Worm (Caenorhabditis elegans) whole organism, L4/young adult: ENCODE measurements around the gene T07F10.5.
A peak's percentile ranks its signal among the peaks of the same experiment; 100 is the strongest.

Experiments
- W03F9.2 ChIP-seq: fragments of 150-350 bp; optimal IDR thresholded peaks from 2 replicates; lab custom pipeline; 2014; ENCODE audit warnings: missing biosample characterization, missing genetic modification characterization
- dao-5 ChIP-seq: sonication (generic microtip); optimal IDR thresholded peaks from 2 replicates; lab custom pipeline; 2016; ENCODE audit warnings: missing genotype, missing genetic modification characterization, moderate library complexity, missing compliant biosample characterization
- him-1 ChIP-seq: sonication (generic microtip); optimal IDR thresholded peaks from 2 replicates; lab custom pipeline; 2016; ENCODE audit warnings: missing genotype, missing genetic modification reagents, missing genetic modification characterization, missing compliant biosample characterization

The T07F10.5 gene

DNA sequence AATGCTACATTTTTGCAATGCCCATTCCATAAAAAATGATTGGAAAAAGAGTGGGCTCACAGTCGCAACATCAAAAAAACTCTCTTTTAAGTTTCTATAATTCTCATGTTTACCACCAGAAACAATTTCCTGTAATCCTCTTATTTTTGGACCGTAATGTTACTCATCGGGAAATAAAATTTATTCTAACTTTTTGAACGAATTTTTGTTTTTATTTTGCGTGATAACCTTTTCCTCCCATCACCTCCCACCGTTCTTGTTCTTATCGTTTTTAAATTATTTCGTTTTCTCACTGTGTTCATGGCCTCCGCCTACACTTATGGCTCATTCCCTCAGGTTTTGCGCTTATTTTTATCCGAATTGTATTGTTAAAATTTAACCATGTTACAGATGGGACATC is 6.6 kb upstream of the T07F10.5 start, which contains the start of gene anp-1:
Gene anp-1, plus strand, starts transcription at position 301 of the 400 bp plus-strand sequence.
- no peak for TF ChIP-seq him-1 (tag; lab: Kevin White, UChicago)
- TF ChIP-seq dao-5 (tag; lab: Kevin White, UChicago): no peak
- no peak for TF ChIP-seq W03F9.2 (tag; lab: Kevin White, UChicago)

DNA sequence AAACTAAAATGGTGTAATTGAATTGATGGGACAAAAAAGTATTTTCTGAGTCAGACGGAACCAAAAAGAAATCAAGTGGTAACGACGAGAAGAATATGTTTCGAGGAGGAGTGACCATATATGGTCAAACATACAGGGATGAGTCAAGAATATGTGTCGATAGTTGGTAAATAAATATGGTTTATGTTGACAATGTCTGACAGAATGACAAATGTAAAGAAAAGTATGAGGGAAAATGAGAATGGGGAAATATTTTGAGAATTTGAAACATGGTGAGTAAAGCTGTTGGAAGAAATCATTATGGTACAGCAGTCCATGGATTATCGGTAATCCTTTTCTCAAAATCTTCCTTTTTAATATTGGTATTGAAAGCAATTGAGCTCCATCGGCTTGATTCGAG is 2.3 kb downstream of the T07F10.5 start, which contains the start of gene nspg-1:
Gene nspg-1, minus strand, starts transcription at position 101 of the 400 bp plus-strand sequence.
- TF ChIP-seq W03F9.2 (tag; lab: Kevin White, UChicago) (no peak), dao-5 (tag; lab: Kevin White, UChicago) (no peak)

ce11 chrV:12869948-12870347 is 4.2 kb downstream of the T07F10.5 start, which contains the start of gene T07F10.3:
Gene T07F10.3, minus strand, starts transcription at chrV:12870045.
- peak; percentile 78 for TF ChIP-seq W03F9.2 (tag; lab: Kevin White, UChicago)
- TF ChIP-seq him-1 (tag; lab: Kevin White, UChicago): peak; percentile 82
- no peak for TF ChIP-seq dao-5 (tag; lab: Kevin White, UChicago)

DNA sequence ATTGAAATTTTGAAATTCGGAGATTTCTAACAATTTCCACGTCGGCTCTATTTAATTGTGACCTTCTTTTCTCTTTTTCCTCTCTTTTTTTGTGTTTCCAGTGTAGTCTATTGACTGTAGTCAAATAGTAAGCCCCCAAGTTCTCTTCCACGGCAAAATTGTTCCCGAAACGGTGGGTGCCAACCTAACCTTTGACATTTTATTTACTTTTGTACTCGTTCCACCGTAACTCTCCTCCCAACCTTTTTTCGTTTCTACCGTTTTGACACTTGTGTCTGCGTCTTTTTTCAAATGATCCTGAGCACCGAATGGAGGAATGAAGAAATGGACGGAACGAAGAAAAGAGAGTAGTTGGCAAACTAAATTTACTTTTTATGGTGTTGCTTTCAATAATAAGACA is 5.0 kb downstream of the T07F10.5 start:
- no peak for TF ChIP-seq dao-5 (tag; lab: Kevin White, UChicago)
- TF ChIP-seq him-1 (tag; lab: Kevin White, UChicago): no peak
- no peak for TF ChIP-seq W03F9.2 (tag; lab: Kevin White, UChicago)

DNA sequence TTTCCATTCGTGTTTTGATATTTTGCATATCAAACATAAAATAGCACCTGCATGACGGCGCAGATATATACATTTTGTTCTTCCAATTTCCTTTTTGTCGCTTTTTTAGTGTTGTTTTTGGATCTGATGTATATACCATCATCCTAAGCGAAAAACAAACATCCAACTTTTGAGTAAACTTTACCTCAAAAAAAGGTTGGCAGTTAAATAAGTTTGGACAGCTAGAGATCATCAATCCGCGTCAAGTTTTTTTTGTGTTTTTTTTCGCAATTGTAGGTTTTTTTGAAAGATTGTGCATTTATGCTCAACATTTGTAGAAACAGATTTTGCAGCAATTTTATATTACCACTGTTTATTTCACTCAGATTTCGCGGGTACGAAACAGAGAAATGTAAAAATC is 6.0 kb downstream of the T07F10.5 start, which contains the start of gene bus-19:
Gene bus-19, plus strand, starts transcription at position 301 of the 400 bp plus-strand sequence.
- TF ChIP-seq him-1 (tag; lab: Kevin White, UChicago) (no peak), dao-5 (tag; lab: Kevin White, UChicago) (no peak), W03F9.2 (tag; lab: Kevin White, UChicago) (no peak)

ce11 chrV:12875850-12876249 is 10.1 kb downstream of the T07F10.5 start:
- TF ChIP-seq W03F9.2 (tag; lab: Kevin White, UChicago) (no peak), dao-5 (tag; lab: Kevin White, UChicago) (no peak)

DNA sequence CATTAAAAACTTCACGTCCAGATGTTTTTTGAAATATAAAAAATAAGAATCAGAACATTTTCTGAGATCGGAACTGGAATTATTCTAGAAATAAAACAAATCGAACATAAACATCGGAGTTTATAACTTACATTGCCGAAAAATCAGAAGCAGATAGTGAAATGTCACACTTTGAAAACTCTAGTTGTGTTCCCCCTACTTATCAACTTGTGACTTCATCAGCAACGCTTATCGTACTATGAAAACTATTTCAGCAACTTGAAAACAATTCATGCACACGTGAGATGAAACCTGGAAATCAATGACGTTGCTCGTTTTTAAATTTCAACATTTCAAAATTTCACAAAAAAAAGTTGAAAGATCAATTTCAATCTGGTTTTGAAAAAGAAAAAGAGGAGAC is 11.0 kb downstream of the T07F10.5 start:
- TF ChIP-seq dao-5 (tag; lab: Kevin White, UChicago) (no peak), W03F9.2 (tag; lab: Kevin White, UChicago) (no peak), him-1 (tag; lab: Kevin White, UChicago) (no peak)

ce11 chrV:12877579-12877978 is 11.9 kb downstream of the T07F10.5 start:
- TF ChIP-seq dao-5 (tag; lab: Kevin White, UChicago): no peak
- no peak for TF ChIP-seq him-1 (tag; lab: Kevin White, UChicago)
- TF ChIP-seq W03F9.2 (tag; lab: Kevin White, UChicago): no peak

ce11 chrV:12879349-12879748 is 13.6 kb downstream of the T07F10.5 start:
- TF ChIP-seq him-1 (tag; lab: Kevin White, UChicago): no peak

ce11 chrV:12881396-12881795 is 15.7 kb downstream of the T07F10.5 start:
- TF ChIP-seq dao-5 (tag; lab: Kevin White, UChicago): no peak
- TF ChIP-seq him-1 (tag; lab: Kevin White, UChicago): no peak
- TF ChIP-seq W03F9.2 (tag; lab: Kevin White, UChicago): no peak

DNA sequence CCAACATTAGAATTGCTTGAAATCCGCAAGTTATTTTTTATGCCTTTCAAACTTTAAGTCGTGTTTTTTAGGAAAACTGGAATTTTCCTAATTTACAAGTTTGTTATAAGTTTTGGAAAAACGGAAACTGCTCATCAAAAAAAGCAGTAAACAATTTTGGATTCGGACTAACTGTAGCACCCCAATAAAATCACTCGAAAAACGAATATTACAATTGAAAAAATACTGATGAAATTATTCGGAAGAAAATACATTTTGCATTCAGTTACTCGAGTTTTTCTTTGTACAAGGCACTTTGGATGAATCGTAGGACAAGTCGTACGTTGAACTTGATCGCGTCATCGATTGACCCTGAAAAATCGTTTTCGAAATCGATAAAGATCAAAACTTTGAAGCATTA is 16.7 kb downstream of the T07F10.5 start:
- no peak for TF ChIP-seq him-1 (tag; lab: Kevin White, UChicago)
- no peak for TF ChIP-seq dao-5 (tag; lab: Kevin White, UChicago)
- TF ChIP-seq W03F9.2 (tag; lab: Kevin White, UChicago): no peak

ce11 chrV:12885860-12886259 is 20.1 kb downstream of the T07F10.5 start, which contains the start of gene glb-24:
Gene glb-24, minus strand, starts transcription at chrV:12885960.
- TF ChIP-seq him-1 (tag; lab: Kevin White, UChicago): no peak

- no peak for TF ChIP-seq dao-5 (tag; lab: Kevin White, UChicago)
- no peak for TF ChIP-seq him-1 (tag; lab: Kevin White, UChicago)
- no peak for TF ChIP-seq W03F9.2 (tag; lab: Kevin White, UChicago)
Measured at ce11 chrV:12895772-12896171, 30.1 kb downstream of the T07F10.5 start, which contains the start of gene ttbk-7. Gene ttbk-7, minus strand, starts transcription at chrV:12895872.

- TF ChIP-seq him-1 (tag; lab: Kevin White, UChicago): no peak
- TF ChIP-seq dao-5 (tag; lab: Kevin White, UChicago): no peak
- TF ChIP-seq W03F9.2 (tag; lab: Kevin White, UChicago): no peak
Measured at ce11 chrV:12896850-12897249, 31.1 kb downstream of the T07F10.5 start.

- TF ChIP-seq W03F9.2 (tag; lab: Kevin White, UChicago): no peak
- no peak for TF ChIP-seq him-1 (tag; lab: Kevin White, UChicago)
- no peak for TF ChIP-seq dao-5 (tag; lab: Kevin White, UChicago)
Measured at ce11 chrV:12897338-12897737, 31.6 kb downstream of the T07F10.5 start.
